Worm (Caenorhabditis elegans): ENCODE measurements around the gene F35A5.1.

DNA sequence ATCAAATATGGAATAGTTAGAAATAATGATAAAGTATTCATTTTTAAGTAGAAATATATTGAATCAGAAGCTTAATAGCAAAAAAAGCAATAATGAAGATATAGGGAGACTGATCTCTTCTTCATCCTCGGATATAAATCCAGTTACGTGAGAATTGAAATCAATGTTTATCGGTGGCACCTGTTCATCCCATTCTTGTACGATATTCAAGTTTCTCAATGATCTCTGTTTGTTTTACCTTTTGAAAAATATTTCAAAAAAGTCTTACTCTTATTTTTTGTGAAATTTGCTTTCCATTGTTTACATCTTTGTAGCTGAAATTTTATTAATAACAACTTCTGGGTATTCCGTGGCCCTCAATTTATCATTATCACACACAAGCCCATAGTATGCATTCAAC lies 48.9 kb upstream of the F35A5.1 start, which contains the start of gene T14G12.12:
- no peak for TF ChIP-seq ztf-23 (GFP tag; IDR thresholded peaks at IDR 0.05)
- TF ChIP-seq T22C8.4 (GFP tag; IDR thresholded peaks at IDR 0.05), result no peak
- no peak for TF ChIP-seq cog-1 (tag; optimal IDR thresholded peaks at IDR 0.05)

Measured in whole organism, midembryonic.